Worm (Caenorhabditis elegans) whole organism, L1 larva: ENCODE data around the gene str-10.

Experiments used
- F16B12.6 ChIP-seq: fragments of 150-350 bp; optimal IDR thresholded peaks from 2 replicates; lab custom pipeline; 2014; ENCODE audit warnings: missing biosample characterization, missing genetic modification characterization
- Y116A8C.19 ChIP-seq: sonication (generic microtip); optimal IDR thresholded peaks from 2 replicates; lab custom pipeline; 2016; ENCODE audit warnings: missing compliant biosample characterization, missing genetic modification characterization, borderline replicate concordance
- alr-1 ChIP-seq: fragments of 200-800 bp; sonication (Bioruptor generic); optimal IDR thresholded peaks from 2 replicates; lab custom pipeline; 2018; ENCODE audit warnings: borderline replicate concordance, mild to moderate bottlenecking, missing genetic modification characterization, missing compliant biosample characterization
- ceh-63 ChIP-seq: fragments of 200-800 bp; sonication (Bioruptor generic); optimal IDR thresholded peaks from 2 replicates; lab custom pipeline; 2018; ENCODE audit warnings: mild to moderate bottlenecking, missing genetic modification characterization, missing compliant biosample characterization
- ceh-82 ChIP-seq, 3 experiments: fragments of 150-350 bp in 1 of 3; sonication (generic microtip) in 2 of 3; optimal IDR thresholded peaks; 2 replicates each; lab custom pipeline; 2014 to 2017; ENCODE audit warnings: missing biosample characterization in 3 of 3, missing genetic modification characterization in 3 of 3
- egl-27 ChIP-seq, 2 experiments: fragments of 150-350 bp in 1 of 2; sonication (generic microtip); optimal IDR thresholded peaks; 3 replicates each; lab custom pipeline; 2017 to 2018; ENCODE audit warnings: missing biosample characterization in 2 of 2, missing genetic modification characterization in 2 of 2, missing genetic modification reagents in 2 of 2
- elt-3 ChIP-seq, 6 experiments: fragments of 150-350 bp in 1 of 6; sonication (generic microtip); optimal IDR thresholded peaks; 2 replicates each; lab custom pipeline; 2017 to 2018; ENCODE audit warnings: missing biosample characterization in 6 of 6, missing genetic modification characterization in 6 of 6, inconsistent platforms in 1 of 6
- fkh-10 ChIP-seq: sonication (generic microtip); optimal IDR thresholded peaks from 2 replicates; lab custom pipeline; 2017; ENCODE audit warnings: missing biosample characterization, missing genetic modification reagents, missing genetic modification characterization
- fkh-4 ChIP-seq: sonication (generic microtip); optimal IDR thresholded peaks from 2 replicates; lab custom pipeline; 2016; ENCODE audit warnings: missing compliant biosample characterization, missing genetic modification characterization, borderline replicate concordance
- fos-1 ChIP-seq: fragments of 150-350 bp; optimal IDR thresholded peaks from 2 replicates; lab custom pipeline; 2014; ENCODE audit warnings: missing biosample characterization, missing genetic modification characterization
- grh-1 ChIP-seq: fragments of 200-800 bp; sonication (Bioruptor generic); IDR thresholded peaks from 2 replicates; pipeline ENCODE4 v1.3.6; 2022; ENCODE audit warnings: missing genetic modification reagents, missing genetic modification characterization, missing compliant biosample characterization
- irx-1 ChIP-seq: sonication (generic microtip); optimal IDR thresholded peaks from 2 replicates; lab custom pipeline; 2016; ENCODE audit warnings: missing genetic modification characterization, missing compliant biosample characterization
- isw-1 ChIP-seq: fragments of 200-800 bp; sonication (Bioruptor generic); IDR thresholded peaks from 2 replicates; pipeline ENCODE4 v1.3.6; 2022; ENCODE audit warnings: missing genetic modification characterization, missing compliant biosample characterization
- lin-13 ChIP-seq: fragments of 150-350 bp; optimal IDR thresholded peaks from 2 replicates; lab custom pipeline; 2014; ENCODE audit warnings: missing biosample characterization, missing genetic modification reagents, missing genetic modification characterization
- lin-14 ChIP-seq: fragments of 200-800 bp; sonication (Bioruptor generic); optimal IDR thresholded peaks from 2 replicates; lab custom pipeline; 2018; ENCODE audit warnings: mild to moderate bottlenecking, missing genetic modification characterization, moderate library complexity, missing compliant biosample characterization
- lin-15B ChIP-seq: fragments of 150-350 bp; sonication (generic microtip); optimal IDR thresholded peaks from 3 replicates; lab custom pipeline; 2014; ENCODE audit warnings: missing biosample characterization, missing genetic modification characterization
- lin-35 ChIP-seq, 2 experiments: fragments of 150-350 bp; optimal IDR thresholded peaks; 2 replicates each; lab custom pipeline; 2014; ENCODE audit warnings: missing biosample characterization in 2 of 2, missing genetic modification characterization in 2 of 2, missing genetic modification reagents in 2 of 2
- lsy-2 ChIP-seq, 2 experiments: fragments of 150-350 bp; optimal IDR thresholded peaks; 2 replicates each; lab custom pipeline; 2014; ENCODE audit warnings: missing biosample characterization in 2 of 2, missing genetic modification characterization in 2 of 2
- mab-9 ChIP-seq: fragments of 200-800 bp; sonication (Bioruptor generic); IDR thresholded peaks from 2 replicates; pipeline ENCODE4 v1.3.6; 2022; ENCODE audit warnings: missing genetic modification reagents, missing genetic modification characterization, missing compliant biosample characterization
- mdl-1 ChIP-seq, 2 experiments: fragments of 150-350 bp; optimal IDR thresholded peaks; 2 replicates each; lab custom pipeline; 2014 to 2017; ENCODE audit warnings: missing biosample characterization in 2 of 2, missing genetic modification characterization in 2 of 2, inconsistent platforms in 1 of 2
- mep-1 ChIP-seq: fragments of 150-350 bp; optimal IDR thresholded peaks from 2 replicates; lab custom pipeline; 2014; ENCODE audit warnings: missing biosample characterization, missing genetic modification characterization
- nhr-12 ChIP-seq: sonication (generic microtip); optimal IDR thresholded peaks from 2 replicates; lab custom pipeline; 2017; ENCODE audit warnings: missing biosample characterization, missing genetic modification characterization
- nhr-28 ChIP-seq: fragments of 150-350 bp; optimal IDR thresholded peaks from 2 replicates; lab custom pipeline; 2014; ENCODE audit warnings: missing biosample characterization, missing genetic modification characterization
- nhr-77 ChIP-seq: fragments of 150-350 bp; optimal IDR thresholded peaks from 2 replicates; lab custom pipeline; 2014; ENCODE audit warnings: missing biosample characterization, missing genetic modification characterization
- nhr-84 ChIP-seq: sonication (generic microtip); optimal IDR thresholded peaks from 2 replicates; lab custom pipeline; 2017; ENCODE audit warnings: missing biosample characterization, missing genetic modification characterization
- nhr-85 ChIP-seq: sonication (generic microtip); peaks from one replicate; lab custom pipeline; 2016; ENCODE audit warnings: missing genetic modification characterization, inconsistent platforms, missing compliant biosample characterization
- nhr-90 ChIP-seq: sonication (generic microtip); optimal IDR thresholded peaks from 2 replicates; lab custom pipeline; 2016; ENCODE audit warnings: mild to moderate bottlenecking, missing genetic modification characterization, missing compliant biosample characterization; ENCODE audit not compliant: poor library complexity
- pag-3 ChIP-seq: sonication (generic microtip); optimal IDR thresholded peaks from 2 replicates; lab custom pipeline; 2017; ENCODE audit warnings: missing genetic modification characterization, mild to moderate bottlenecking, missing compliant biosample characterization, antibody characterized with exemption, borderline replicate concordance; ENCODE audit not compliant: insufficient read depth
- pax-3 ChIP-seq: fragments of 200-800 bp; sonication (Bioruptor generic); optimal IDR thresholded peaks from 2 replicates; lab custom pipeline; 2018; ENCODE audit warnings: mild to moderate bottlenecking, missing genetic modification characterization, moderate library complexity, missing compliant biosample characterization
- pqm-1 ChIP-seq: sonication (generic microtip); optimal IDR thresholded peaks from 3 replicates; lab custom pipeline; 2017; ENCODE audit warnings: missing biosample characterization, missing genetic modification characterization
- skn-1 ChIP-seq: fragments of 150-350 bp; optimal IDR thresholded peaks from 2 replicates; lab custom pipeline; 2014; ENCODE audit warnings: missing biosample characterization, missing genetic modification characterization
- snpc-4 ChIP-seq: fragments of 150-350 bp; optimal IDR thresholded peaks from 2 replicates; lab custom pipeline; 2014; ENCODE audit warnings: missing biosample characterization, missing genetic modification characterization
- sptf-1 ChIP-seq: fragments of 150-350 bp; optimal IDR thresholded peaks from 2 replicates; lab custom pipeline; 2014; ENCODE audit warnings: missing biosample characterization, missing genetic modification characterization
- tbx-2 ChIP-seq: sonication (generic microtip); optimal IDR thresholded peaks from 2 replicates; lab custom pipeline; 2016; ENCODE audit warnings: missing genetic modification characterization, missing compliant biosample characterization
- tlp-1 ChIP-seq: fragments of 150-350 bp; optimal IDR thresholded peaks from 2 replicates; lab custom pipeline; 2014; ENCODE audit warnings: missing biosample characterization, missing genetic modification characterization
- unc-30 ChIP-seq: sonication (generic microtip); optimal IDR thresholded peaks from 2 replicates; lab custom pipeline; 2017; ENCODE audit warnings: missing biosample characterization, missing genetic modification characterization
- unc-86 ChIP-seq: sonication (generic microtip); optimal IDR thresholded peaks from 2 replicates; lab custom pipeline; 2016; ENCODE audit warnings: missing genetic modification characterization, missing compliant biosample characterization
- xbp-1 ChIP-seq: sonication (generic microtip); optimal IDR thresholded peaks from 2 replicates; lab custom pipeline; 2016; ENCODE audit warnings: missing genetic modification characterization, missing compliant biosample characterization
- zag-1 ChIP-seq: fragments of 150-350 bp; optimal IDR thresholded peaks from 2 replicates; lab custom pipeline; 2014; ENCODE audit warnings: missing biosample characterization, missing genetic modification characterization
- ztf-11 ChIP-seq, 2 experiments: sonication (generic microtip); optimal IDR thresholded peaks; 2 replicates each; lab custom pipeline; 2016 to 2017; ENCODE audit warnings: missing genetic modification characterization in 2 of 2, missing biosample characterization in 1 of 2, missing compliant biosample characterization in 1 of 2

Gene str-10

ce11 chrX:13121104-13121503 is 38.7 kb downstream of the str-10 start (continued):
- TF ChIP-seq xbp-1 (peak; percentile 72), nhr-85 (tag; lab: Kevin White, UChicago) (peak; percentile 79), pqm-1 (no peak), egl-27 (tag; optimal IDR thresholded peaks at IDR 0.05; lab: Kevin White, UChicago) (no peak), nhr-90 (tag; lab: Kevin White, UChicago) (peak; percentile 80), mab-9 (GFP tag; lab: Robert Waterston, UW) (no peak), unc-86 (tag; lab: Kevin White, UChicago) (peak; percentile 58), ztf-11 (tag; optimal IDR thresholded peaks at IDR 0.05; lab: Kevin White, UChicago) (peak in 1 of 2 experiments; percentile 66), zag-1 (tag; lab: Kevin White, UChicago) (no peak)

- no peak for TF ChIP-seq lin-35 (GFP tag; optimal IDR thresholded peaks at IDR 0.05; lab: Kevin White, UChicago)
- no peak for TF ChIP-seq unc-30 (tag; lab: Kevin White, UChicago)
- TF ChIP-seq lsy-2 (tag; optimal IDR thresholded peaks at IDR 0.05; lab: Kevin White, UChicago) = no peak
- no peak for TF ChIP-seq nhr-12
- TF ChIP-seq mab-9 (GFP tag; lab: Robert Waterston, UW) = no peak
- TF ChIP-seq irx-1 (tag; lab: Kevin White, UChicago) = no peak
- TF ChIP-seq pax-3 (tag; lab: Kevin White, UChicago) = no peak
- TF ChIP-seq nhr-77 (tag; lab: Kevin White, UChicago) = no peak
- TF ChIP-seq zag-1 (tag; lab: Kevin White, UChicago) = no peak
- TF ChIP-seq lin-13 (GFP tag; lab: Kevin White, UChicago) = no peak
- no peak for TF ChIP-seq grh-1 (GFP tag; lab: Robert Waterston, UW)
- no peak for TF ChIP-seq tbx-2 (tag; lab: Kevin White, UChicago)
- TF ChIP-seq tlp-1 (tag; lab: Kevin White, UChicago) = no peak
- no peak for TF ChIP-seq fos-1 (tag; lab: Kevin White, UChicago)
- TF ChIP-seq F16B12.6 (tag; lab: Kevin White, UChicago) = no peak
- no peak for TF ChIP-seq ztf-11 (tag; optimal IDR thresholded peaks at IDR 0.05; lab: Kevin White, UChicago)
- no peak for TF ChIP-seq pag-3
- no peak for TF ChIP-seq isw-1
These were observed 39.8 kb downstream of the str-10 start, which contains the start of gene snx-17 for ce11 chrX:13122191-13122590. TSS of gene snx-17 (minus strand) at chrX:13122291.

- TF ChIP-seq alr-1 (tag; lab: Kevin White, UChicago) = no peak
- no peak for TF ChIP-seq zag-1 (tag; lab: Kevin White, UChicago)
- no peak for TF ChIP-seq lin-15B (tag; lab: Kevin White, UChicago)
- no peak for TF ChIP-seq ceh-63
- no peak for TF ChIP-seq snpc-4
- no peak for TF ChIP-seq egl-27 (tag; optimal IDR thresholded peaks at IDR 0.05; lab: Kevin White, UChicago)
- no peak for TF ChIP-seq lin-35 (GFP tag; optimal IDR thresholded peaks at IDR 0.05; lab: Kevin White, UChicago)
- TF ChIP-seq lin-14 (GFP tag; lab: Kevin White, UChicago) = no peak
- no peak for TF ChIP-seq mab-9 (GFP tag; lab: Robert Waterston, UW)
- no peak for TF ChIP-seq nhr-84
- no peak for TF ChIP-seq ceh-82 (tag; optimal IDR thresholded peaks at IDR 0.05; lab: Kevin White, UChicago)
- TF ChIP-seq pag-3 = no peak
- TF ChIP-seq Y116A8C.19 (tag; lab: Kevin White, UChicago) = no peak
These were observed 44.0 kb downstream of the str-10 start, which contains the start of gene F17H10.4 for ce11 chrX:13126420-13126819. TSS of gene F17H10.4 (minus strand) at chrX:13126520.

- TF ChIP-seq mdl-1 (tag; optimal IDR thresholded peaks at IDR 0.05; lab: Kevin White, UChicago) = no peak
- TF ChIP-seq skn-1 (tag; lab: Kevin White, UChicago) = no peak
- TF ChIP-seq fkh-10 (GFP tag; lab: Kevin White, UChicago) = no peak
- TF ChIP-seq lin-13 (GFP tag; lab: Kevin White, UChicago) = no peak
- no peak for TF ChIP-seq fkh-4
- TF ChIP-seq elt-3 (tag; optimal IDR thresholded peaks at IDR 0.05; lab: Kevin White, UChicago) = no peak
- no peak for TF ChIP-seq mep-1
- TF ChIP-seq sptf-1 = no peak
- TF ChIP-seq nhr-77 (tag; lab: Kevin White, UChicago) = no peak
- TF ChIP-seq nhr-28 (tag; lab: Kevin White, UChicago) = no peak
- TF ChIP-seq, all 84 proteins: peak for 0
These were observed 47.5 kb downstream of the str-10 start, which contains the start of gene spin-3 for ce11 chrX:13129949-13130348. TSS of gene spin-3 (plus strand) at chrX:13130249.
